Fruit fly (Drosophila melanogaster) whole organism, prepupa: ENCODE results near the gene CG14300.

Experiments used
- CG3032 ChIP-seq: fragments of 200-800 bp; optimal IDR thresholded peaks from 2 replicates; lab custom pipeline; 2019; ENCODE audit warnings: missing biosample characterization, mild to moderate bottlenecking, missing genetic modification characterization, moderate library complexity
- CG8632 ChIP-seq: fragments of 200-800 bp; sonication (Bioruptor generic); optimal IDR thresholded peaks from 3 replicates; lab custom pipeline; 2016; ENCODE audit warnings: missing biosample characterization, missing genetic modification characterization
- Hr39 ChIP-seq: fragments of 200-800 bp; sonication (Bioruptor generic); optimal IDR thresholded peaks from 2 replicates; lab custom pipeline; 2016; ENCODE audit warnings: missing biosample characterization, missing genetic modification characterization
- Hr4 ChIP-seq: fragments of 200-800 bp; sonication (Bioruptor generic); optimal IDR thresholded peaks from 3 replicates; lab custom pipeline; 2016; ENCODE audit warnings: missing biosample characterization, missing genetic modification characterization
- Met ChIP-seq: fragments of 200-800 bp; sonication (Bioruptor generic); optimal IDR thresholded peaks from 3 replicates; lab custom pipeline; 2016; ENCODE audit warnings: missing biosample characterization, missing genetic modification characterization
- Smox ChIP-seq: fragments of 200-800 bp; sonication (Bioruptor generic); optimal IDR thresholded peaks from 3 replicates; lab custom pipeline; 2016; ENCODE audit warnings: missing biosample characterization, missing genetic modification characterization
- Sox102F ChIP-seq: fragments of 200-800 bp; sonication (Bioruptor generic); optimal IDR thresholded peaks from 2 replicates; lab custom pipeline; 2016; ENCODE audit warnings: missing biosample characterization, mild to moderate bottlenecking, missing genetic modification characterization
- fkh ChIP-seq: fragments of 200-800 bp; sonication (Bioruptor generic); optimal IDR thresholded peaks from 3 replicates; lab custom pipeline; 2017; ENCODE audit warnings: missing biosample characterization, mild to moderate bottlenecking, missing genetic modification characterization, moderate library complexity
- topi ChIP-seq: fragments of 200-800 bp; sonication (Bioruptor generic); optimal IDR thresholded peaks from 3 replicates; lab custom pipeline; 2016; ENCODE audit warnings: missing biosample characterization, missing genetic modification characterization

DNA sequence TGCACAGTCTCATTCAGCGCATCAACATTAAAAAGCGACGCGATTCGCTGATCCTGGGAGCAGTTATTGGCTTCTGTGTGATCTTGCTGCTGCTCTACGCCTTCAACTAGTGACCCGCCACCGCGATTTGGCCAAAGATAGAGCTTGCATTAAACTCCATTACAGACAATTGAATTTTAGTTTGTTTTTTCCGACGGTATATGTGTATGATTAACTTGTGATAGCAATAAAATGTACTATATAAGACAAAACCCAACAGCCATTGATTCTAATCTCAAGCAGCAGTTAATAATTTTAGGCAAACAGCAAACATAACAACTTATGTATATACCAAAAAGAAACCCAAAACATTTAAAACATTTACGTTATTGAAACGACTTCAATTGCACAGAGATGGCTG lies 28.4 kb downstream of the CG14300 start, which contains the start of gene CG31231:
- TF ChIP-seq CG3032 (tag; lab: Kevin White, UChicago) = no peak
- no peak for TF ChIP-seq Hr4 (GFP tag; lab: Kevin White, UChicago)
- no peak for TF ChIP-seq Smox (GFP tag; lab: Kevin White, UChicago)
- no peak for TF ChIP-seq fkh
- TF ChIP-seq topi (GFP tag; lab: Kevin White, UChicago) = no peak
- TF ChIP-seq CG8632 = no peak
- TF ChIP-seq Sox102F = no peak
- no peak for TF ChIP-seq Met
- TF ChIP-seq Hr39 (GFP tag; lab: Kevin White, UChicago) = no peak
